Fruit fly (Drosophila melanogaster) whole organism: ENCODE results near the gene Muted.

Source experiments
- CG8478 ChIP-seq: fragments of >200 bp; optimal IDR thresholded peaks from 2 replicates; lab custom pipeline; 2018; ENCODE audit warnings: inconsistent platforms
- Dll ChIP-seq: fragments of >200 bp; optimal IDR thresholded peaks from 2 replicates; lab custom pipeline; 2017
- EcR ChIP-seq, 2 experiments: fragments of >200 bp; optimal IDR thresholded peaks; 2 replicates each; lab custom pipeline; 2017; ENCODE audit warnings: missing biosample characterization in 2 of 2, missing genetic modification characterization in 2 of 2, missing genetic modification reagents in 2 of 2
- pan ChIP-seq: fragments of >200 bp; optimal IDR thresholded peaks from 2 replicates; lab custom pipeline; 2017
- psq ChIP-seq: fragments of >200 bp; optimal IDR thresholded peaks from 2 replicates; lab custom pipeline; 2017
- usp ChIP-seq: fragments of >200 bp; optimal IDR thresholded peaks from 2 replicates; lab custom pipeline; 2017; ENCODE audit warnings: missing biosample characterization, missing genetic modification characterization, mixed read lengths

- TF ChIP-seq usp (GFP tag; lab: Kevin White, UChicago): no peak
- no peak for TF ChIP-seq psq (lab: Kevin White, UChicago)
- no peak for TF ChIP-seq Dll
- no peak for TF ChIP-seq EcR (GFP tag; optimal IDR thresholded peaks at IDR 0.05; lab: Kevin White, UChicago)
- TF ChIP-seq pan (lab: Kevin White, UChicago): no peak
- no peak for TF ChIP-seq CG8478 (lab: Kevin White, UChicago)
These were observed 33.6 kb upstream of the Muted start, which contains the start of gene CG7080 for dm6 chr3R:22328665-22329350.
